Worm (Caenorhabditis elegans) whole organism, mixed stage, embryonic: ENCODE measurements around the gene F46H5.5.

Source experiments
- elt-1 ChIP-seq: sonication (generic microtip); optimal IDR thresholded peaks from 2 replicates; lab custom pipeline; 2017; ENCODE audit warnings: missing genetic modification characterization, mild to moderate bottlenecking, missing compliant biosample characterization, antibody characterized with exemption, moderate library complexity, borderline replicate concordance; ENCODE audit not compliant: insufficient read depth
- elt-3 ChIP-seq: fragments of 150-350 bp; optimal IDR thresholded peaks from 2 replicates; lab custom pipeline; 2014; ENCODE audit warnings: missing biosample characterization, missing genetic modification characterization
- ham-2 ChIP-seq: fragments of 200-800 bp; sonication (Bioruptor generic); optimal IDR thresholded peaks from 2 replicates; lab custom pipeline; 2018; ENCODE audit warnings: mild to moderate bottlenecking, missing genetic modification characterization, missing compliant biosample characterization
- mab-5 ChIP-seq: fragments of 150-350 bp; optimal IDR thresholded peaks from 2 replicates; lab custom pipeline; 2014; ENCODE audit warnings: missing biosample characterization, missing genetic modification characterization
- mep-1 ChIP-seq: fragments of 150-350 bp; optimal IDR thresholded peaks from 2 replicates; lab custom pipeline; 2017; ENCODE audit warnings: missing biosample characterization, missing genetic modification reagents, missing genetic modification characterization, inconsistent platforms
- nhr-12 ChIP-seq: fragments of 150-350 bp; optimal IDR thresholded peaks from 2 replicates; lab custom pipeline; 2014; ENCODE audit warnings: missing biosample characterization, missing genetic modification characterization
- nhr-28 ChIP-seq: fragments of 150-350 bp; optimal IDR thresholded peaks from 2 replicates; lab custom pipeline; 2014; ENCODE audit warnings: missing biosample characterization, missing genetic modification characterization
- nhr-76 ChIP-seq: sonication (generic microtip); optimal IDR thresholded peaks from 2 replicates; lab custom pipeline; 2017; ENCODE audit warnings: missing biosample characterization, missing genetic modification characterization
- pha-4 ChIP-seq: fragments of 150-350 bp; optimal IDR thresholded peaks from 2 replicates; lab custom pipeline; 2018; ENCODE audit warnings: missing biosample characterization, missing genetic modification reagents, missing genetic modification characterization
- snpc-4 ChIP-seq: fragments of 150-350 bp; optimal IDR thresholded peaks from 2 replicates; lab custom pipeline; 2014; ENCODE audit warnings: missing biosample characterization, missing genetic modification characterization
- unc-39 ChIP-seq: fragments of 150-350 bp; optimal IDR thresholded peaks from 2 replicates; lab custom pipeline; 2014; ENCODE audit warnings: missing biosample characterization, missing genetic modification characterization
- unc-62 ChIP-seq: fragments of 150-350 bp; optimal IDR thresholded peaks from 2 replicates; lab custom pipeline; 2014; ENCODE audit warnings: missing biosample characterization, missing genetic modification reagents, missing genetic modification characterization

DNA sequence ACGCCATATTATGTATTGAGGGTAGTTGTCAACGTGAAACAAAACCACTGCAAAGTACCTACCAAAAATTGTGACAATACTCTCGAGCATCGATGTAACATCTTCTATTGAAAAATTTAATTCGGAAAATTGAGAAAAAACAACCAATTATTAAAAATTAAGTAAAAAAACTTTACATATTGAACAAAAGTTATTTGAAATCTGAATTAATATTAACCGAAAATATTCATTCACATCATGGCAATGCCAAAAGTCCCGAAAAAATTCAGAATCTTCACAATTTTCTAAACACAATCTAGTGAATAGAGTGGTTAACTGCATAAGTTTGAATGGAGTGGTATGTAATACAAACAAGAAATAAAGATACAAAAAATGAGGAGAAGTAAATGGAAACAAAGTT lies 18.2 kb downstream of the F46H5.5 start, which contains the start of gene F46H5.3:
- TF ChIP-seq elt-1 (tag; lab: Kevin White, UChicago): no peak
- TF ChIP-seq nhr-12 (tag; lab: Kevin White, UChicago): no peak
- no peak for TF ChIP-seq unc-39 (tag; lab: Kevin White, UChicago)
- TF ChIP-seq mep-1 (tag; lab: Kevin White, UChicago): no peak
- TF ChIP-seq pha-4: no peak
- no peak for TF ChIP-seq elt-3 (tag; lab: Kevin White, UChicago)
- no peak for TF ChIP-seq nhr-76 (tag; lab: Kevin White, UChicago)
- no peak for TF ChIP-seq nhr-28
- TF ChIP-seq mab-5: no peak
- TF ChIP-seq unc-62 (GFP tag; lab: Kevin White, UChicago): no peak
- no peak for TF ChIP-seq snpc-4 (tag; lab: Kevin White, UChicago)
- no peak for TF ChIP-seq ham-2
